Worm (Caenorhabditis elegans) whole organism, late embryonic: ENCODE measurements around the gene srd-44.
"Not testable (repeated sequence)": the region's sequence is repeated elsewhere in the genome, so short reads cannot be mapped to it uniquely, and the experiment has no call there.

ENCODE experiments used
- F13H6.1 ChIP-seq: sonication (generic microtip); optimal IDR thresholded peaks from 2 replicates; lab custom pipeline; 2016; ENCODE audit warnings: missing genetic modification characterization, missing compliant biosample characterization
- K02D7.2 ChIP-seq: sonication (generic microtip); optimal IDR thresholded peaks from 2 replicates; lab custom pipeline; 2017; ENCODE audit warnings: mild to moderate bottlenecking, missing genetic modification characterization, missing compliant biosample characterization
- K09A11.1 ChIP-seq: sonication (generic microtip); optimal IDR thresholded peaks from 2 replicates; lab custom pipeline; 2017; ENCODE audit warnings: antibody characterized with exemption, mild to moderate bottlenecking, missing genetic modification characterization, missing compliant biosample characterization; ENCODE audit not compliant: insufficient read depth
- ama-1 ChIP-seq: fragments of 150-350 bp; optimal IDR thresholded peaks from 2 replicates; lab custom pipeline; 2014
- ceh-22 ChIP-seq: sonication (generic microtip); optimal IDR thresholded peaks from 2 replicates; lab custom pipeline; 2017; ENCODE audit warnings: missing biosample characterization, missing genetic modification characterization
- ceh-30 ChIP-seq: fragments of 150-350 bp; optimal IDR thresholded peaks from 2 replicates; lab custom pipeline; 2014; ENCODE audit warnings: missing biosample characterization, missing genetic modification characterization
- ceh-34 ChIP-seq: sonication (generic microtip); optimal IDR thresholded peaks from 2 replicates; lab custom pipeline; 2016; ENCODE audit warnings: mild to moderate bottlenecking, missing genetic modification characterization, missing compliant biosample characterization
- ceh-45 ChIP-seq: fragments of 200-800 bp; sonication (Bioruptor generic); IDR thresholded peaks from 2 replicates; pipeline ENCODE4 v1.3.6; 2022; ENCODE audit warnings: missing genetic modification reagents, missing genetic modification characterization, missing compliant biosample characterization
- ceh-48 ChIP-seq: sonication (generic microtip); optimal IDR thresholded peaks from 2 replicates; lab custom pipeline; 2016; ENCODE audit warnings: missing genetic modification characterization, inconsistent platforms, missing compliant biosample characterization
- ceh-6 ChIP-seq: fragments of 200-800 bp; sonication (Bioruptor generic); optimal IDR thresholded peaks from 2 replicates; lab custom pipeline; 2018; ENCODE audit warnings: mild to moderate bottlenecking, missing genetic modification characterization, missing compliant biosample characterization
- ceh-9 ChIP-seq: sonication (generic microtip); optimal IDR thresholded peaks from 2 replicates; lab custom pipeline; 2016; ENCODE audit warnings: mild to moderate bottlenecking, missing genetic modification characterization, inconsistent platforms, missing compliant biosample characterization
- che-1 ChIP-seq: sonication (generic microtip); optimal IDR thresholded peaks from 2 replicates; lab custom pipeline; 2016; ENCODE audit warnings: mild to moderate bottlenecking, missing genetic modification characterization, missing compliant biosample characterization
- dmd-4 ChIP-seq: sonication (generic microtip); optimal IDR thresholded peaks from 2 replicates; lab custom pipeline; 2016; ENCODE audit warnings: borderline replicate concordance, missing genetic modification characterization, missing compliant biosample characterization
- dve-1 ChIP-seq: sonication (generic microtip); optimal IDR thresholded peaks from 2 replicates; lab custom pipeline; 2017; ENCODE audit warnings: antibody characterized with exemption, mild to moderate bottlenecking, missing genetic modification characterization, missing compliant biosample characterization
- ets-4 ChIP-seq: sonication (generic microtip); optimal IDR thresholded peaks from 2 replicates; lab custom pipeline; 2016; ENCODE audit warnings: missing genetic modification characterization, missing compliant biosample characterization
- fkh-6 ChIP-seq: sonication (generic microtip); optimal IDR thresholded peaks from 2 replicates; lab custom pipeline; 2016; ENCODE audit warnings: missing genetic modification characterization, missing compliant biosample characterization
- hlh-13 ChIP-seq: fragments of 200-800 bp; sonication (Bioruptor generic); optimal IDR thresholded peaks from 2 replicates; lab custom pipeline; 2018; ENCODE audit warnings: mild to moderate bottlenecking, missing genetic modification characterization, missing compliant biosample characterization
- hlh-15 ChIP-seq: sonication (generic microtip); optimal IDR thresholded peaks from 2 replicates; lab custom pipeline; 2016; ENCODE audit warnings: missing genetic modification characterization, missing compliant biosample characterization
- hlh-30 ChIP-seq: sonication (generic microtip); optimal IDR thresholded peaks from 2 replicates; lab custom pipeline; 2017; ENCODE audit warnings: antibody characterized with exemption, missing genetic modification characterization, missing compliant biosample characterization; ENCODE audit not compliant: insufficient read depth
- hlh-6 ChIP-seq: sonication (generic microtip); optimal IDR thresholded peaks from 2 replicates; lab custom pipeline; 2016; ENCODE audit warnings: missing genotype, missing genetic modification characterization, missing compliant biosample characterization
- lin-11 ChIP-seq: fragments of 200-800 bp; sonication (Bioruptor generic); optimal IDR thresholded peaks from 2 replicates; lab custom pipeline; 2018; ENCODE audit warnings: mild to moderate bottlenecking, missing genetic modification characterization, missing compliant biosample characterization
- mec-3 ChIP-seq: sonication (generic microtip); optimal IDR thresholded peaks from 2 replicates; lab custom pipeline; 2016; ENCODE audit warnings: borderline replicate concordance, missing genetic modification characterization, missing compliant biosample characterization
- npax-4 ChIP-seq: sonication (generic microtip); optimal IDR thresholded peaks from 2 replicates; lab custom pipeline; 2016; ENCODE audit warnings: missing genetic modification characterization, missing compliant biosample characterization
- pag-3 ChIP-seq: sonication (generic microtip); optimal IDR thresholded peaks from 2 replicates; lab custom pipeline; 2016; ENCODE audit warnings: missing compliant biosample characterization, missing genetic modification characterization, borderline replicate concordance
- pax-1 ChIP-seq: fragments of 150-350 bp; optimal IDR thresholded peaks from 2 replicates; lab custom pipeline; 2014; ENCODE audit warnings: missing biosample characterization, missing genetic modification characterization
- pha-2 ChIP-seq: sonication (generic microtip); optimal IDR thresholded peaks from 2 replicates; lab custom pipeline; 2017; ENCODE audit warnings: mild to moderate bottlenecking, missing genetic modification characterization, missing compliant biosample characterization
- pros-1 ChIP-seq: fragments of 150-350 bp; optimal IDR thresholded peaks from 2 replicates; lab custom pipeline; 2014; ENCODE audit warnings: missing biosample characterization, missing genetic modification reagents, missing genetic modification characterization
- sox-4 ChIP-seq: sonication (generic microtip); optimal IDR thresholded peaks from 2 replicates; lab custom pipeline; 2017; ENCODE audit warnings: mild to moderate bottlenecking, missing genetic modification characterization, inconsistent platforms, missing compliant biosample characterization
- syd-9 ChIP-seq: sonication (generic microtip); optimal IDR thresholded peaks from 2 replicates; lab custom pipeline; 2016; ENCODE audit warnings: mild to moderate bottlenecking, missing genetic modification characterization, moderate library complexity, missing compliant biosample characterization
- tbx-2 ChIP-seq: sonication (generic microtip); optimal IDR thresholded peaks from 2 replicates; lab custom pipeline; 2016; ENCODE audit warnings: missing genetic modification characterization, missing compliant biosample characterization
- tbx-7 ChIP-seq: sonication (generic microtip); optimal IDR thresholded peaks from 2 replicates; lab custom pipeline; 2016; ENCODE audit warnings: missing genotype, missing genetic modification characterization, missing compliant biosample characterization
- ttx-3 ChIP-seq: sonication (generic microtip); optimal IDR thresholded peaks from 2 replicates; lab custom pipeline; 2016; ENCODE audit warnings: missing genetic modification reagents, missing genetic modification characterization, missing compliant biosample characterization
- unc-55 ChIP-seq: sonication (generic microtip); optimal IDR thresholded peaks from 2 replicates; lab custom pipeline; 2017; ENCODE audit warnings: missing biosample characterization, missing genetic modification reagents, missing genetic modification characterization
- unc-86 ChIP-seq: sonication (generic microtip); optimal IDR thresholded peaks from 2 replicates; lab custom pipeline; 2016; ENCODE audit warnings: missing genetic modification characterization, missing compliant biosample characterization
- ztf-16 ChIP-seq: sonication (generic microtip); optimal IDR thresholded peaks from 2 replicates; lab custom pipeline; 2017; ENCODE audit warnings: missing genetic modification characterization, missing compliant biosample characterization

The srd-44 gene

DNA sequence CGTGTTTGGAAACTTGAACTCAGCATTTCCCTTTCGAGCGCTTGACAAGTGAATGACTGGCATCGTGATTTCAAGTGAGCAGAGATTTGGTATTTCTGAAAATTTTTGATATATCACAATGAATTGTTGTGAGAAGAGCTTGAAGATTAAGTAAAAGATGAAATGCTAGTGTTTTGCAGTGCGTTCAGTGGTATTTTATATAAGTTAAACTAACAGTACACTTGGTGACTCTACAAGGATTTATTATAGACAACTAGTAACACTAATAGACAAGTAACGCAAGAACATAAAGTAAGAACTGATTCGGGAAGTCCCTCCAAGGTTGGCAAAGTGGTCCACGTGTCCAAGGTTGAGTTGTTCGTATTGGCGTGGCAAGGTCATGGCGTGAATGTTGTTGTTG lies 35.5 kb upstream of the srd-44 start, which contains the start of gene dot-1.3:
Gene dot-1.3 (minus strand): TSS at position 101 of the 400 bp plus-strand sequence.
- not testable (repeated sequence) for TF ChIP-seq pax-1, pag-3, sox-4 (tag; lab: Kevin White, UChicago)

DNA sequence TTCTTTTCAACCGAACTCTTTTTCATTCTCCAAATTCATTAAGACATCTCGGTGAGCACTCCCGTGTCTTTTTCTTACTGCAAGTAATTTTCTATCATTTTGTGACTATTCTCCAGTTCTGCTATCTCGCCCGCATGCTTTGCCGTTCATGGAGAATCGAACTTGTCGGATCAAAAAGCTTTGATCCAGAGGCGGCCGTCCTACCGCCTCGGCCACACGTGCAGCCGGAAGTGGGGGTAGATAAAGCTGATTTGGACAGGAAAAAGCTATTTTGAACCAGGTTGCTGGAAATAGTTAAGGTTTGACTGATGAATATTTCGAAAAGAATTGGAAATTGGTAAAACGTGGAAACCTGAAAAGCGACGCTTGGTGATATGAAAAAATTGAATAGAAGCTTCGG lies 34.0 kb upstream of the srd-44 start:
- no peak for TF ChIP-seq ttx-3
- no peak for TF ChIP-seq pax-1 (tag; lab: Kevin White, UChicago)
- no peak for TF ChIP-seq unc-55
- no peak for TF ChIP-seq pha-2 (tag; lab: Kevin White, UChicago)
- no peak for TF ChIP-seq sox-4 (tag; lab: Kevin White, UChicago)
- TF ChIP-seq ceh-30 (tag; lab: Kevin White, UChicago) = no peak
- TF ChIP-seq K02D7.2 (tag; lab: Kevin White, UChicago) = no peak
- no peak for TF ChIP-seq ztf-16 (tag; lab: Kevin White, UChicago)
- TF ChIP-seq hlh-30 = no peak
- no peak for TF ChIP-seq ceh-22 (tag; lab: Kevin White, UChicago)

DNA sequence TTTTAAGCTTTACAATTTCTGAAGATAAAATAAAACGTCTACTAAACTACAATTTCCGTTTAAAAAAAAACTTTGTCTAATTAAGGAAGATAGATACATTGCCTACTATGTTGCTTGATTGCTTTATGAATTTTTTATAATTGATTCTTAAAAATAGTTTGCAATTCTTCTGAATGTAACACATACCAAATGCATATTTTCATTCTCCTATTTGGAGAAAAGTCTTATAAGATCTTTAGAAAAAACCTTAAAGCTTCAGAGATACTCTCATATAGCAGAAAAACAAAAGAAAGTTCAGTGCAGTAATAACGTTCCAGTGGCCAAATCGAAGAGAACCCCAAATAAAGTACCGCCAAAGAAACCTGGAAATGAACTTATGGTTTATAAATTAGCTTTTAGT lies 31.7 kb upstream of the srd-44 start, which contains the start of gene phf-32:
Gene phf-32 (plus strand): TSS at position 301 of the 400 bp plus-strand sequence.
- TF ChIP-seq npax-4 (tag; lab: Kevin White, UChicago) = no peak
- TF ChIP-seq hlh-13 = no peak
- no peak for TF ChIP-seq lin-11
- TF ChIP-seq ceh-30 (tag; lab: Kevin White, UChicago) = no peak
- TF ChIP-seq ceh-45 (GFP tag; lab: Robert Waterston, UW) = no peak
- TF ChIP-seq ama-1 (lab: Kevin White, UChicago) = no peak
- no peak for TF ChIP-seq hlh-15 (tag; lab: Kevin White, UChicago)
- TF ChIP-seq unc-55 = no peak

DNA sequence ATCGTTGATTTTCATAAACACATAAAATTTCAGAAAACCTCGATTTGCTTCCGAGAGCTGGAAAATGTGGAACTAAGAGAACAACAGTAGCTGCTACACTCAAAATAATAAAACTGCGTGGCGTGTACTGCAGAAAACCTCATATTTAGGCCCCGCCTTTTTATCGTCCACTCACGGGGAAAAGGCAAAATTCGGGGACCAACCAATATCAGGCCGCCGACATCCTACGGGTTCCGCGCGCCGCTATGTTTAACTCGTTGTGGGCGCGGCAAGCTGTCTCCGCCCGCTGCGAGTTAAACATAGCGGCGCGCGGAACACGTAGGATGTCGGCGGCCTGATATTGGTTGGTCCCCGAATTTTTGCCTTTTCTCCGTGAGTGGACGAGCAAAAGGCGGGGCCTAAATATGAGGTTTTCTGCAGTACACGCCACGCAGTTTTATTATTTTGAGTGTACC lies 30.2 kb upstream of the srd-44 start, which contains the start of gene F17A2.16:
Gene F17A2.16 (plus strand): TSS at position 405 of the 455 bp plus-strand sequence.
- TF ChIP-seq unc-55; tbx-7 (tag; lab: Kevin White, UChicago); ttx-3: not testable (repeated sequence)

DNA sequence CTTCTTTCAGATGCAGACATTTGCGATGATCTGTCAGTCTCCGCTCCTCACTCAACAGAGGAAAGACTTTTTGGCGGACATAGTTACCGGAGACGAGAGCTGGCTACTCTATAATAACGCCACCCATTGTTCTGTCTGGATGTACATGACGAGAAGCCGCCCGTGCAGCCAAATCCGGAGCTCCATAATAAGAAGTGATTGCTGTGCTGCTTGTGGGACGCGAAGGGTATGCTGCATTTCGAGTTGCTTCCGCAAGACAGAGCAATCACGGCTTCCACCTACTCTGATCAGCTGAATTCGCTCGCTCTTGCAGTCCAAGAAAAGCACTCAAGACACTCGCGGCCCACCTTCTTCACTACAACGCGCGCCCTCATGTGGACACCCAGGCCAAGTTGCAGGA lies 24.5 kb upstream of the srd-44 start:
- TF ChIP-seq unc-86 (tag; lab: Kevin White, UChicago) (no peak), dve-1 (tag; lab: Kevin White, UChicago) (no peak), unc-55 (no peak), mec-3 (no peak)

DNA sequence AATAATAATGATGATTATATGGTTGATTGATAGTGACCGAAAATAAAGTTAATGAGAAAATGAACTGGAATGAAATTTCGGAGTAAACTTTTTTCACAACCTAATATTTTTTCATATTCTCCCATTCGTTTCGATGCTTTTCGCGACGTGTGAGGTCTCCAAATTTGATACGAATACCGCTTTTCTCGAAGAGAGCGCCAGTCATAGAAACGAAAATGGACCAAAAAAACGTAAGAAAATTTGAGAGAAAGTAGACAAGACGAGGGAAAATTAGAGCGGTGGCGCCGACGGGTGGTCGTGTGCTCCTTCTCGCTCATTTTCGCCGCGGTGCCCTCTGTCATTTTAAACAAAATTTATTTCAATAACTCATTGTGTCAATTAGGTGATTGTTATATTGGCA lies 23.8 kb upstream of the srd-44 start:
- TF ChIP-seq syd-9 (tag; lab: Kevin White, UChicago) = no peak
- TF ChIP-seq che-1 (tag; lab: Kevin White, UChicago) = no peak
- no peak for TF ChIP-seq ztf-16 (tag; lab: Kevin White, UChicago)
- no peak for TF ChIP-seq pros-1 (tag; lab: Kevin White, UChicago)
- TF ChIP-seq ceh-6 (GFP tag; lab: Kevin White, UChicago) = no peak
- TF ChIP-seq pha-2 (tag; lab: Kevin White, UChicago) = no peak
- TF ChIP-seq, all 69 proteins: peak for 0

DNA sequence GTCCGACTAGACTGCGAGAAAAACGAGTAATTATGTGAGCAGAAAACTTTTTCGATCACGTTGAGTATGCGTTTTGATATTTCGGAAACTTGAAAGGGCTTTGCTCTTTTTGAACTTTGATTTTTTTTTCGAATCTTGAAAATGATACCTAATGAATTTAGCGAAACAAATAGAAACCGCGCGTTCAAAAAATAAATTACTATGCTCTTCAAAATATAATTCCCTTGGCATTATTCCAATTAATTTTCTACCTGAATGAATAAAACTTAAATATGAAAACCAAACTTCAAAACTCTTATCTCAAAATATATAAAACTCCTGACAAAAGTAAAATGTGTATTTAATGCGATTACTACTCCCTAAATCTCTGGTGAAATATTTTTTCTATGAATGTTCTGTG lies 23.0 kb upstream of the srd-44 start, which contains the start of gene xtr-2:
Gene xtr-2 (plus strand): TSS at position 301 of the 400 bp plus-strand sequence.
- TF ChIP-seq ceh-48 (no peak), ceh-34 (no peak), hlh-6 (no peak), fkh-6 (tag; lab: Kevin White, UChicago) (no peak), dve-1 (tag; lab: Kevin White, UChicago) (no peak), ceh-9 (no peak), pros-1 (tag; lab: Kevin White, UChicago) (no peak), F13H6.1 (no peak), K02D7.2 (tag; lab: Kevin White, UChicago) (no peak), ceh-45 (GFP tag; lab: Robert Waterston, UW) (no peak), tbx-7 (tag; lab: Kevin White, UChicago) (no peak), tbx-2 (no peak), syd-9 (tag; lab: Kevin White, UChicago) (no peak), unc-86 (tag; lab: Kevin White, UChicago) (no peak), K09A11.1 (tag; lab: Kevin White, UChicago) (no peak), pha-2 (tag; lab: Kevin White, UChicago) (no peak), dmd-4 (no peak), ets-4 (no peak), hlh-30 (no peak), mec-3 (no peak)
